Fruit fly (Drosophila melanogaster) whole organism, wandering third instar larva: Measurements from ENCODE around the gene CG43098.

ENCODE experiments used
- Abd-B ChIP-seq: fragments of >200 bp; optimal IDR thresholded peaks from 2 replicates; lab custom pipeline; 2017; ENCODE audit warnings: missing biosample characterization, missing genetic modification characterization
- Dfd ChIP-seq: fragments of >200 bp; optimal IDR thresholded peaks from 2 replicates; lab custom pipeline; 2017; ENCODE audit warnings: missing biosample characterization, missing genetic modification characterization
- Hr78 ChIP-seq: fragments of >200 bp; optimal IDR thresholded peaks from 2 replicates; lab custom pipeline; 2017; ENCODE audit warnings: missing biosample characterization, missing genetic modification characterization
- N ChIP-seq: fragments of >200 bp; optimal IDR thresholded peaks from 2 replicates; lab custom pipeline; 2018; ENCODE audit warnings: missing biosample characterization, missing external identifiers, missing genetic modification characterization
- foxo ChIP-seq, 2 experiments: fragments of 200-800 bp; sonication (Bioruptor generic); optimal IDR thresholded peaks; 2 replicates in 1 of 2; 3 replicates in 1 of 2; lab custom pipeline; 2016 to 2017; ENCODE audit warnings: missing biosample characterization in 2 of 2, missing genetic modification characterization in 2 of 2
- h ChIP-seq: fragments of 200-800 bp; sonication (Bioruptor generic); optimal IDR thresholded peaks from 3 replicates; lab custom pipeline; 2016; ENCODE audit warnings: missing biosample characterization, mild to moderate bottlenecking, missing genetic modification characterization
- lola ChIP-seq: fragments of >200 bp; optimal IDR thresholded peaks from 2 replicates; lab custom pipeline; 2017; ENCODE audit warnings: missing biosample characterization, missing genetic modification characterization
- pan ChIP-seq: fragments of >200 bp; optimal IDR thresholded peaks from 2 replicates; lab custom pipeline; 2017
- psq ChIP-seq: fragments of 200-800 bp; sonication (Bioruptor generic); optimal IDR thresholded peaks from 3 replicates; lab custom pipeline; 2017; ENCODE audit warnings: missing biosample characterization, mild to moderate bottlenecking, missing genetic modification characterization, moderate library complexity
- rgr ChIP-seq: fragments of 200-800 bp; sonication (Bioruptor generic); optimal IDR thresholded peaks from 3 replicates; lab custom pipeline; 2016; ENCODE audit warnings: missing biosample characterization, mild to moderate bottlenecking, missing genetic modification characterization
- sage ChIP-seq: fragments of 200-800 bp; sonication (Bioruptor generic); optimal IDR thresholded peaks from 2 replicates; lab custom pipeline; 2016; ENCODE audit warnings: missing biosample characterization, mild to moderate bottlenecking, missing genetic modification characterization

dm6 chr3L:3646361-3646759, 12.5 kb upstream of the CG43098 start:
- TF ChIP-seq psq (GFP tag; lab: Kevin White, UChicago) (no peak), rgr (GFP tag; lab: Kevin White, UChicago) (no peak), Hr78 (GFP tag; lab: Kevin White, UChicago) (no peak), h (no peak), Abd-B (GFP tag; lab: Kevin White, UChicago) (no peak), pan (no peak), foxo (GFP tag; optimal IDR thresholded peaks at IDR 0.05; lab: Kevin White, UChicago) (no peak), Dfd (GFP tag; lab: Kevin White, UChicago) (peak; percentile 52), lola (GFP tag; lab: Kevin White, UChicago) (no peak), sage (no peak), N (GFP tag; lab: Kevin White, UChicago) (no peak)
